Fruit fly (Drosophila melanogaster): ENCODE results near the gene apolpp.

Gene apolpp

DNA sequence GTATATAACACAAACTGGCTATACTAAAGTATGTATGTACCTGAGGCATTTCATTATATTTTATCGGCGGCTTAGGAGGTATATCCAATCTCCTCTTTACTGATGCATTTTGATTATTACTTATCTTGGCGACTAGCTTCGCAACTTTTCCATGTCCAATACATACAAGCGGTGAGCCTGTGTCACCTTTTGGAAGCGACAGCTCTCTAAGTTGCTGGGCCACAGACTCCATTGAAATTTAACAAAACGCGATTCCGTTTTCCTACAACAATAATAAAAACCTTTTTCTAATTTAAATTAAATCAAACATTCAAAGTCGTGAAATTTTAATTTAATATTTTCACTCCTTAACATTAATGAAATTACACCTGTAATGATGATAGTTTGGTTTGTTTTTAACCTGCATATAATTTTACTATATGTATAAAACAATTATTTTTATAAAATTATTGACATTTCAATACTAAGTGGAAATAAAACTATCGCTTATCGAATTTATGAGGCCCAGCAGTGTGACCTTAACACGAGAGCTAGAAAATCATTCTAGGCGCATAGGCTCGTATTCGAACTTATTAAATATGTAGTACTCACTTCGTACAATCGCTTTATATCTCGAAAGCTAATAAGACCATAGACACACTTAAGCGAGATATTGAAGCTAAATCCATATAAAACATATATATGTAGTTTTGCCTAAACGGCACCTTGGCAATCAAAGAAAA, at the start of gene apolpp:
Gene apolpp, plus strand, starts transcription at position 597 of the 722 bp plus-strand sequence.
- TF ChIP-seq CG15710 (tag; optimal IDR thresholded peaks at IDR 0.05) (peak; percentile 27), Snoo (tag; optimal IDR thresholded peaks at IDR 0.05) (peak; percentile 15), CG14655 (GFP tag; optimal IDR thresholded peaks at IDR 0.05) (peak; percentile 28), CG8159 (tag; optimal IDR thresholded peaks at IDR 0.05) (peak; percentile 21), Ets98B (GFP tag; IDR thresholded peaks at IDR 0.05) (no peak), D1 (tag; optimal IDR thresholded peaks at IDR 0.05) (no peak)

dm6 chr4:1025101-1025500, 35.7 kb upstream of the apolpp start:
- no peak for TF ChIP-seq CG12605 (GFP tag; IDR thresholded peaks at IDR 0.05)
- no peak for TF ChIP-seq CG8159 (tag; optimal IDR thresholded peaks at IDR 0.05)
- no peak for TF ChIP-seq CG9948 (tag; optimal IDR thresholded peaks at IDR 0.05)
- no peak for TF ChIP-seq D1 (tag; optimal IDR thresholded peaks at IDR 0.05)
- no peak for TF ChIP-seq Pif1A (GFP tag; optimal IDR thresholded peaks at IDR 0.05)
- no peak for TF ChIP-seq EcR (GFP tag; optimal IDR thresholded peaks at IDR 0.05)

DNA sequence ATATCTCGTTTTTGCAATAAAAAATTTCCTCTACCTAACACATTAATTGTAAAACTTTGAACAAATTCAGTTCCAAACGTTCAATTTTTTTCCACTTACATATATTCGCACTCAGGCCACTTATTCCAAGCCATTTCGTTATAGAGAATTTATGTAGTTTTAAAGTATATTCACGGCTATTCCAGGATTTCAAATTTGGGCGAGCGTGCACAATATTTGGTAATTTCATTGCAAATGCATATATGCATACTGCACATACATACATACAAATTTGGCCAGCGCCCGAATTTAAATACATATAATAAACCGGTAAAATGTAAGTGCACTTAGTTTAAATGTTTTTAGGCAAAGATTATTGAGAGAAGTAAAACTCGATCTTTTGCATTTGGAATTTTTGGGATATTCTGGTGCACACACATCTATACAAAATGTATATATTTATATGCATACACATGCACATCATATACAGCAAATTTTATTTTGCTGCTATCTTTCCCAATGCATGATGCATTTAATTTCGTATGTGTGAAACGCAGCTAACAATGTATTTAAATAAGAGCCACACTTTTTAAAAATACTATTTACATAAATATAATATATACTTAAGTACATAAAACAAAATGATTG, 34.5 kb upstream of the apolpp start:
- TF ChIP-seq CG10348 (GFP tag; IDR thresholded peaks at IDR 0.05), result no peak
- no peak for TF ChIP-seq CG8159 (tag; optimal IDR thresholded peaks at IDR 0.05)
- no peak for TF ChIP-seq Ets98B (GFP tag; IDR thresholded peaks at IDR 0.05)
- TF ChIP-seq CG9948 (tag; optimal IDR thresholded peaks at IDR 0.05), result no peak
- TF ChIP-seq Pif1B (GFP tag; optimal IDR thresholded peaks at IDR 0.05), result no peak
- TF ChIP-seq gl (tag; optimal IDR thresholded peaks at IDR 0.05), result no peak
- no peak for TF ChIP-seq CG13204 (GFP tag; optimal IDR thresholded peaks at IDR 0.05)
- no peak for TF ChIP-seq D1 (tag; optimal IDR thresholded peaks at IDR 0.05)
- no peak for TF ChIP-seq CG4496 (GFP tag; IDR thresholded peaks at IDR 0.05)
- TF ChIP-seq CG15710 (tag; optimal IDR thresholded peaks at IDR 0.05), result no peak

- TF ChIP-seq Pif1B (GFP tag; optimal IDR thresholded peaks at IDR 0.05) (peak; percentile 9), CG15710 (tag; optimal IDR thresholded peaks at IDR 0.05) (peak; percentile 89), CG14655 (GFP tag; optimal IDR thresholded peaks at IDR 0.05) (peak; percentile 82), gl (tag; optimal IDR thresholded peaks at IDR 0.05) (peak; percentile 49), CG13204 (GFP tag; optimal IDR thresholded peaks at IDR 0.05) (no peak), EcR (GFP tag; optimal IDR thresholded peaks at IDR 0.05) (no peak), Snoo (tag; optimal IDR thresholded peaks at IDR 0.05) (peak; percentile 78), CG34367 (tag; optimal IDR thresholded peaks at IDR 0.05) (peak; percentile 74), fd96Ca (GFP tag; IDR thresholded peaks at IDR 0.05) (no peak), CG8301 (tag; optimal IDR thresholded peaks at IDR 0.05) (peak; percentile 62), CG10348 (GFP tag; IDR thresholded peaks at IDR 0.05) (no peak; the same call in none of the 2 replicates), rn (GFP tag; IDR thresholded peaks at IDR 0.05) (peak; percentile 93), CG8159 (tag; optimal IDR thresholded peaks at IDR 0.05) (peak; percentile 86), Pif1A (GFP tag; optimal IDR thresholded peaks at IDR 0.05) (no peak), CG32121 (GFP tag; IDR thresholded peaks at IDR 0.05) (peak; percentile 78), D1 (tag; optimal IDR thresholded peaks at IDR 0.05) (peak; percentile 14), Ets98B (GFP tag; IDR thresholded peaks at IDR 0.05) (peak; percentile 86), CG12605 (GFP tag; IDR thresholded peaks at IDR 0.05) (peak; percentile 87), CG4496 (GFP tag; IDR thresholded peaks at IDR 0.05) (peak; percentile 94; the same call in 2 of the 3 replicates), CG9948 (tag; optimal IDR thresholded peaks at IDR 0.05) (peak; percentile 76), CG17806 (tag; optimal IDR thresholded peaks at IDR 0.05) (peak; percentile 89)
Measured at dm6 chr4:1026806-1027431, 33.9 kb upstream of the apolpp start, which contains the start of gene PlexA. Gene PlexA (minus strand): TSS chr4:1027101.

DNA sequence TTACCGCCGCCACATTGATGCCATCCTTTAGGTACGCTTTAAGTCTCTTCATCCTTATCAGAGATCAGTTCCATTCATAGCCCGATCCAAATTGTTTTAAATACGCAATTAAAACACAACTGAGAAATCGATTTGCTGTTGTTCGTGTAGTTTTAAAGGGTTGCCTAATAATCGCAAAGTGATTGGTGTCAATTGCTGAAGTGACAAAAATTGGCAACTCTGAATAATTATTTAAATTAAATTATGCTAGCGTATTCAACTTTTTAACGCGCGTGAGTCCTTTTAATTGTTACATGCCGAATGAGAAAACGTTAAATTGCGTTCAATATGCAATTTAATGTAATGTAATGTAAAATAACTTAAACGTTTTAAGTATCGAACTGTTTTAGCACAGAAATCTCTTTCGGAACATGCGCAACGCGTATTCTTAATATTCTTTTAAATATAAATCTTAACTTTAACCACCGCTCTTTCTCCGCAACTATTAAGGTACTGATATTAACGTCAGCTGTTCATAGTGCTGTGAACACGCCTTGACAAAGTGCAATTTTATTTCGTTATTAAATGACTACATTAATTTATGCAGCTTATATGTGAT, 31.5 kb upstream of the apolpp start, which contains the start of gene Mpv17:
Gene Mpv17, minus strand, starts transcription at position 164 of the 598 bp plus-strand sequence.
- TF ChIP-seq Pif1B (GFP tag; optimal IDR thresholded peaks at IDR 0.05) (peak; percentile 20), CG12605 (GFP tag; IDR thresholded peaks at IDR 0.05) (no peak)

DNA sequence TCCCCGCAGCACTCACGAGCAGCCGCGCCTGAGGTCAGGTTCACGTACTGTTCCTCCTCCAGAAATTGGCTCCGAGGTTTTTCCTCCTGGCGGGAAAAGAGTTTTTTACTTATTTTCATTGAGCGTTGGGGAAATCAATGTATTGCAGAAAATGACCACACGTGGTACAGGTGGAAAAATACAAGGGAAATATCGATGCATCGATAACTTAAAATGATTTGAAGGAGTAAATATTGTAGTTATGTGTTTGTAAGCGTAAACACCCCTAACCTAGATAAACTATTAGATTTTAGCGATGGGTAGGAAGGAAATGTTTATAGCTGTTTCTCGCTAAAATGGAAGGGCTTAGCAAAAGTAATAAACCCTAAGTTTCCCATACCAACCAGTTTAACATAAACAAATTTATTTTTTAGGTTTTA, 30.1 kb upstream of the apolpp start:
- TF ChIP-seq CG15710 (tag; optimal IDR thresholded peaks at IDR 0.05), result peak; percentile 18
- peak; percentile 9 for TF ChIP-seq CG8159 (tag; optimal IDR thresholded peaks at IDR 0.05)
- TF ChIP-seq CG13204 (GFP tag; optimal IDR thresholded peaks at IDR 0.05), result no peak
- peak; percentile 18 for TF ChIP-seq CG9948 (tag; optimal IDR thresholded peaks at IDR 0.05)

All from whole organism, pupa.